Fruit fly (Drosophila melanogaster) whole organism, prepupa: ENCODE measurements around the gene Gk1.

Experiments
- CG15336 ChIP-seq: fragments of 200-800 bp; sonication (Bioruptor generic); IDR thresholded peaks from 2 replicates; pipeline ENCODE4 v1.3.6; 2022; ENCODE audit warnings: missing biosample characterization, missing genetic modification characterization
- CG31627 ChIP-seq: fragments of 200-800 bp; sonication (Bioruptor generic); optimal IDR thresholded peaks from 3 replicates; lab custom pipeline; 2016; ENCODE audit warnings: missing biosample characterization, missing genetic modification characterization
- Eip75B ChIP-seq: fragments of 200-800 bp; sonication (Bioruptor generic); optimal IDR thresholded peaks from 3 replicates; lab custom pipeline; 2016; ENCODE audit warnings: missing biosample characterization, missing genetic modification characterization
- Ets21C ChIP-seq: fragments of 200-800 bp; sonication (Bioruptor generic); optimal IDR thresholded peaks from 3 replicates; lab custom pipeline; 2016; ENCODE audit warnings: missing biosample characterization, missing genetic modification characterization
- cyc ChIP-seq: fragments of 200-800 bp; sonication (Bioruptor generic); optimal IDR thresholded peaks from 3 replicates; lab custom pipeline; 2016; ENCODE audit warnings: missing biosample characterization, missing genetic modification characterization
- eg ChIP-seq: fragments of 200-800 bp; sonication (Bioruptor generic); IDR thresholded peaks from 3 replicates; pipeline ENCODE4 v1.3.6; 2022; ENCODE audit warnings: missing biosample characterization, missing genetic modification characterization
- ss ChIP-seq, 2 experiments: fragments of 200-800 bp; sonication (Bioruptor generic); optimal IDR thresholded peaks; 2 replicates in 1 of 2; 3 replicates in 1 of 2; lab custom pipeline; 2017 to 2018; ENCODE audit warnings: mild to moderate bottlenecking in 2 of 2, missing biosample characterization in 2 of 2, missing genetic modification characterization in 2 of 2, moderate library complexity in 1 of 2

- no peak for TF ChIP-seq CG15336
- TF ChIP-seq Eip75B, result no peak
- no peak for TF ChIP-seq cyc
- no peak for TF ChIP-seq eg
- TF ChIP-seq CG31627 (GFP tag; lab: Kevin White, UChicago), result no peak
- no peak for TF ChIP-seq Ets21C (GFP tag; lab: Kevin White, UChicago)
- TF ChIP-seq ss (GFP tag; optimal IDR thresholded peaks at IDR 0.05; lab: Kevin White, UChicago), result no peak
These were observed 25.9 kb upstream of the Gk1 start, which contains the start of gene CG42846 for dm6 chr3L:231504-231903.
